Fruit fly (Drosophila melanogaster) whole organism, embryonic: ENCODE measurements around the gene slam.

Experiments used
- B-H1 ChIP-seq: fragments of 200-800 bp; sonication (Bioruptor generic); IDR thresholded peaks from 3 replicates; pipeline ENCODE4 v1.3.6; 2022; ENCODE audit warnings: missing biosample characterization, missing genetic modification characterization
- CG10431 ChIP-seq: fragments of 200-800 bp; sonication (Bioruptor generic); optimal IDR thresholded peaks from 3 replicates; lab custom pipeline; 2018; ENCODE audit warnings: missing biosample characterization, mild to moderate bottlenecking, missing genetic modification characterization
- CG10979 ChIP-seq: fragments of 200-800 bp; sonication (Bioruptor generic); optimal IDR thresholded peaks from 2 replicates; lab custom pipeline; 2018; ENCODE audit warnings: missing biosample characterization, mild to moderate bottlenecking, missing genetic modification characterization, moderate library complexity
- CG11085 ChIP-seq: fragments of 200-800 bp; sonication (Bioruptor generic); IDR thresholded peaks from 2 replicates; pipeline ENCODE4 v1.3.6; 2022; ENCODE audit warnings: missing biosample characterization, missing genetic modification characterization
- CG12744 ChIP-seq: fragments of 200-800 bp; sonication (Bioruptor generic); optimal IDR thresholded peaks from 2 replicates; lab custom pipeline; 2016; ENCODE audit warnings: missing biosample characterization, missing genetic modification characterization
- CG13894 ChIP-seq: fragments of 200-800 bp; sonication (Bioruptor generic); optimal IDR thresholded peaks from 3 replicates; lab custom pipeline; 2018; ENCODE audit warnings: missing biosample characterization, mild to moderate bottlenecking, missing genetic modification characterization, moderate library complexity
- CG14860 ChIP-seq: fragments of 200-800 bp; sonication (Bioruptor generic); IDR thresholded peaks from 3 replicates; pipeline ENCODE4 v1.3.6; 2022; ENCODE audit warnings: missing biosample characterization, missing genetic modification characterization; ENCODE audit not compliant: partially characterized antibody
- CG15479 ChIP-seq: fragments of 200-800 bp; sonication (Bioruptor generic); optimal IDR thresholded peaks from 3 replicates; lab custom pipeline; 2019; ENCODE audit warnings: missing biosample characterization, mild to moderate bottlenecking, missing genetic modification characterization, moderate library complexity
- CG16779 ChIP-seq: fragments of 200-800 bp; sonication (Bioruptor generic); IDR thresholded peaks from 2 replicates; pipeline ENCODE4 v1.3.6; 2022; ENCODE audit warnings: missing biosample characterization, missing genetic modification characterization
- CG17385 ChIP-seq: fragments of 200-800 bp; sonication (Bioruptor generic); optimal IDR thresholded peaks from 3 replicates; lab custom pipeline; 2018; ENCODE audit warnings: missing biosample characterization, mild to moderate bottlenecking, missing genetic modification characterization
- CG2129 ChIP-seq: fragments of 200-800 bp; sonication (Bioruptor generic); IDR thresholded peaks from 2 replicates; pipeline ENCODE4 v1.3.6; 2022; ENCODE audit warnings: missing biosample characterization, missing genetic modification characterization; ENCODE audit not compliant: partially characterized antibody
- CG2678 ChIP-seq: fragments of 200-800 bp; sonication (Bioruptor generic); optimal IDR thresholded peaks from 3 replicates; lab custom pipeline; 2019; ENCODE audit warnings: missing biosample characterization, mild to moderate bottlenecking, missing genetic modification characterization, moderate library complexity
- CG30431 ChIP-seq: fragments of 200-800 bp; sonication (Bioruptor generic); optimal IDR thresholded peaks from 2 replicates; lab custom pipeline; 2017; ENCODE audit warnings: missing biosample characterization, missing genetic modification characterization
- CG31388 ChIP-seq: fragments of 200-800 bp; sonication (Bioruptor generic); optimal IDR thresholded peaks from 2 replicates; lab custom pipeline; 2016; ENCODE audit warnings: missing biosample characterization, missing genetic modification characterization
- CG3281 ChIP-seq: fragments of 200-800 bp; sonication (Bioruptor generic); optimal IDR thresholded peaks from 3 replicates; lab custom pipeline; 2017; ENCODE audit warnings: missing biosample characterization, mild to moderate bottlenecking, missing genetic modification characterization
- CG3847 ChIP-seq: fragments of 200-800 bp; sonication (Bioruptor generic); IDR thresholded peaks from 2 replicates; pipeline ENCODE4 v1.3.6; 2022; ENCODE audit warnings: missing biosample characterization, missing genetic modification characterization
- CG43689 ChIP-seq: fragments of 200-800 bp; sonication (Bioruptor generic); IDR thresholded peaks from 2 replicates; pipeline ENCODE4 v1.3.6; 2022; ENCODE audit warnings: missing biosample characterization, missing genetic modification characterization
- CG6791 ChIP-seq: fragments of 200-800 bp; sonication (Bioruptor generic); IDR thresholded peaks from 3 replicates; pipeline ENCODE4 v1.3.6; 2022; ENCODE audit warnings: missing biosample characterization, missing genetic modification characterization; ENCODE audit not compliant: partially characterized antibody
- CG6854 ChIP-seq: fragments of 200-800 bp; sonication (Bioruptor generic); optimal IDR thresholded peaks from 3 replicates; lab custom pipeline; 2017; ENCODE audit warnings: missing biosample characterization, mild to moderate bottlenecking, missing genetic modification characterization
- CG7963 ChIP-seq: fragments of 200-800 bp; sonication (Bioruptor generic); IDR thresholded peaks from 3 replicates; pipeline ENCODE4 v1.3.6; 2022; ENCODE audit warnings: missing biosample characterization, missing genetic modification characterization; ENCODE audit not compliant: partially characterized antibody
- CG8388 ChIP-seq: fragments of 200-800 bp; sonication (Bioruptor generic); optimal IDR thresholded peaks from 2 replicates; lab custom pipeline; 2019; ENCODE audit warnings: missing biosample characterization, mild to moderate bottlenecking, missing genetic modification characterization, moderate library complexity
- CG8478 ChIP-seq: fragments of >200 bp; optimal IDR thresholded peaks from 2 replicates; lab custom pipeline; 2018
- CkIIα-i1 ChIP-seq: fragments of 200-800 bp; sonication (Bioruptor generic); IDR thresholded peaks from 2 replicates; pipeline ENCODE4 v1.3.6; 2022; ENCODE audit warnings: missing biosample characterization, missing genetic modification characterization
- Dad ChIP-seq: fragments of 200-800 bp; sonication (Bioruptor generic); optimal IDR thresholded peaks from 3 replicates; lab custom pipeline; 2016; ENCODE audit warnings: missing biosample characterization, missing genetic modification characterization
- Dek ChIP-seq: fragments of 200-800 bp; sonication (Bioruptor generic); optimal IDR thresholded peaks from 3 replicates; lab custom pipeline; 2019; ENCODE audit warnings: missing biosample characterization, mild to moderate bottlenecking, missing genetic modification characterization, moderate library complexity
- Dll ChIP-seq: fragments of 200-800 bp; sonication (Bioruptor generic); IDR thresholded peaks from 4 replicates; pipeline ENCODE4 v1.3.6; 2022; ENCODE audit warnings: missing biosample characterization, missing genetic modification characterization; ENCODE audit not compliant: partially characterized antibody
- E2f2 ChIP-seq: fragments of 200-800 bp; sonication (Bioruptor generic); IDR thresholded peaks from 2 replicates; pipeline ENCODE4 v1.3.6; 2022; ENCODE audit warnings: missing biosample characterization, missing genetic modification characterization
- Lhr ChIP-seq: fragments of 200-800 bp; sonication (Bioruptor generic); optimal IDR thresholded peaks from 3 replicates; lab custom pipeline; 2017; ENCODE audit warnings: mild to moderate bottlenecking, missing biosample characterization, missing genetic modification reagents, missing genetic modification characterization
- NFAT ChIP-seq: fragments of 200-800 bp; sonication (Bioruptor generic); IDR thresholded peaks from 2 replicates; pipeline ENCODE4 v1.3.6; 2022; ENCODE audit warnings: missing biosample characterization, missing genetic modification characterization
- Neu2 ChIP-seq: fragments of 200-800 bp; sonication (Bioruptor generic); optimal IDR thresholded peaks from 3 replicates; lab custom pipeline; 2016; ENCODE audit warnings: missing biosample characterization, missing genetic modification characterization, borderline replicate concordance
- Oaz ChIP-seq: fragments of 200-800 bp; sonication (Bioruptor generic); IDR thresholded peaks from 2 replicates; pipeline ENCODE4 v1.3.6; 2022; ENCODE audit warnings: missing biosample characterization, missing genetic modification characterization
- Rx ChIP-seq: fragments of 200-800 bp; sonication (Bioruptor generic); IDR thresholded peaks from 2 replicates; pipeline ENCODE4 v1.3.6; 2022; ENCODE audit warnings: missing biosample characterization, missing genetic modification characterization
- Sry-δ ChIP-seq: fragments of 200-800 bp; sonication (Bioruptor generic); optimal IDR thresholded peaks from 2 replicates; lab custom pipeline; 2016; ENCODE audit warnings: missing biosample characterization, missing genetic modification characterization
- ab ChIP-seq: fragments of 200-800 bp; sonication (Bioruptor generic); optimal IDR thresholded peaks from 2 replicates; lab custom pipeline; 2016; ENCODE audit warnings: missing biosample characterization, missing genetic modification characterization
- bsh ChIP-seq, 2 experiments: fragments of 200-800 bp; sonication (Bioruptor generic); optimal IDR thresholded peaks; 2 replicates each; lab custom pipeline; 2017 to 2018; ENCODE audit warnings: mild to moderate bottlenecking in 2 of 2, missing biosample characterization in 2 of 2, missing genetic modification characterization in 2 of 2, moderate library complexity in 1 of 2
- fu2 ChIP-seq: fragments of 200-800 bp; sonication (Bioruptor generic); optimal IDR thresholded peaks from 2 replicates; lab custom pipeline; 2016; ENCODE audit warnings: missing biosample characterization, missing genetic modification characterization
- gcm ChIP-seq: fragments of 200-800 bp; sonication (Bioruptor generic); optimal IDR thresholded peaks from 2 replicates; lab custom pipeline; 2019; ENCODE audit warnings: missing biosample characterization, mild to moderate bottlenecking, missing genetic modification characterization, moderate library complexity
- gsb-n ChIP-seq: fragments of 200-800 bp; sonication (Bioruptor generic); optimal IDR thresholded peaks from 3 replicates; lab custom pipeline; 2018; ENCODE audit warnings: missing biosample characterization, mild to moderate bottlenecking, missing genetic modification characterization
- hb ChIP-seq: fragments of 200-800 bp; sonication (Bioruptor generic); IDR thresholded peaks from 3 replicates; pipeline ENCODE4 v1.3.6; 2022; ENCODE audit warnings: missing biosample characterization, missing genetic modification characterization; ENCODE audit not compliant: partially characterized antibody
- jing ChIP-seq: fragments of 200-800 bp; sonication (Bioruptor generic); optimal IDR thresholded peaks from 2 replicates; lab custom pipeline; 2018; ENCODE audit warnings: missing biosample characterization, mild to moderate bottlenecking, missing genetic modification characterization
- lola ChIP-seq, 3 experiments: fragments of >200 bp in 2 of 3; fragments of 200-800 bp in 1 of 3; sonication (Bioruptor generic) in 1 of 3; optimal IDR thresholded peaks; 2 replicates each; lab custom pipeline; 2017 to 2019; ENCODE audit warnings: missing biosample characterization in 3 of 3, missing genetic modification characterization in 3 of 3, mild to moderate bottlenecking in 1 of 3, moderate library complexity in 1 of 3
- luna ChIP-seq: fragments of 200-800 bp; sonication (Bioruptor generic); optimal IDR thresholded peaks from 2 replicates; lab custom pipeline; 2016; ENCODE audit warnings: missing biosample characterization, missing genetic modification characterization
- mirr ChIP-seq: fragments of 200-800 bp; sonication (Bioruptor generic); optimal IDR thresholded peaks from 3 replicates; lab custom pipeline; 2018; ENCODE audit warnings: missing biosample characterization, mild to moderate bottlenecking, missing genetic modification characterization
- nmo ChIP-seq: fragments of 200-800 bp; sonication (Bioruptor generic); optimal IDR thresholded peaks from 2 replicates; lab custom pipeline; 2018; ENCODE audit warnings: missing biosample characterization, mild to moderate bottlenecking, missing genetic modification characterization, moderate library complexity
- vfl ChIP-seq: fragments of 200-800 bp; sonication (Bioruptor generic); optimal IDR thresholded peaks from 2 replicates; lab custom pipeline; 2016; ENCODE audit warnings: missing biosample characterization, missing genetic modification characterization
- vvl ChIP-seq: fragments of 200-800 bp; sonication (Bioruptor generic); IDR thresholded peaks from 2 replicates; pipeline ENCODE4 v1.3.6; 2022; ENCODE audit warnings: missing biosample characterization, missing genetic modification characterization
- zen2 ChIP-seq: fragments of 200-800 bp; sonication (Bioruptor generic); IDR thresholded peaks from 3 replicates; pipeline ENCODE4 v1.3.6; 2022; ENCODE audit warnings: missing biosample characterization, missing genetic modification characterization; ENCODE audit not compliant: partially characterized antibody
- zfh1 ChIP-seq: fragments of 200-800 bp; sonication (Bioruptor generic); IDR thresholded peaks from 3 replicates; pipeline ENCODE4 v1.3.6; 2022; ENCODE audit warnings: missing biosample characterization, missing genetic modification characterization

Gene slam

dm6 chr2L:6323536-6324385 is 48.4 kb upstream of the slam start, which contains the start of gene PDZ-GEF (continued):
- TF ChIP-seq bsh (GFP tag; optimal IDR thresholded peaks at IDR 0.05; lab: Kevin White, UChicago) (peak in 1 of 2 experiments; percentile 47), CG13894 (tag; lab: Kevin White, UChicago) (no peak), vfl (GFP tag; lab: Kevin White, UChicago) (no peak), CG31388 (GFP tag; lab: Kevin White, UChicago) (peak; percentile 26), Lhr (peak; percentile 96), CG15479 (GFP tag; lab: Kevin White, UChicago) (peak; percentile 87), CG2678 (tag; lab: Kevin White, UChicago) (no peak), CG16779 (GFP tag; lab: Robert Waterston, UW) (no peak), CG10431 (no peak), Dll (GFP tag; lab: Robert Waterston, UW) (peak; percentile 61; the same call in 1 of the 4 replicates), luna (no peak), NFAT (GFP tag; lab: Robert Waterston, UW) (peak; percentile 44; the same call in 1 of the 2 replicates), Dek (tag; lab: Kevin White, UChicago) (peak; percentile 47), Dad (GFP tag; lab: Kevin White, UChicago) (no peak), CG12744 (GFP tag; lab: Kevin White, UChicago) (no peak), CG2129 (GFP tag; lab: Robert Waterston, UW) (no peak), CG11085 (no peak), CkIIα-i1 (GFP tag; lab: Robert Waterston, UW) (no peak), lola (GFP tag; optimal IDR thresholded peaks at IDR 0.05; lab: Kevin White, UChicago) (peak in 1 of 3 experiments; percentile 89), mirr (GFP tag; lab: Kevin White, UChicago) (no peak), CG43689 (no peak), CG6854 (GFP tag; lab: Kevin White, UChicago) (peak; percentile 7), fu2 (GFP tag; lab: Kevin White, UChicago) (no peak), gcm (GFP tag; lab: Kevin White, UChicago) (peak; percentile 1), CG14860 (GFP tag; lab: Robert Waterston, UW) (no peak), B-H1 (GFP tag; lab: Robert Waterston, UW) (no peak), jing (GFP tag; lab: Kevin White, UChicago) (no peak), Neu2 (GFP tag; lab: Kevin White, UChicago) (no peak), zen2 (GFP tag; lab: Robert Waterston, UW) (no peak), hb (GFP tag; lab: Robert Waterston, UW) (no peak), Oaz (no peak), E2f2 (GFP tag; lab: Robert Waterston, UW) (peak; percentile 67), CG10979 (tag; lab: Kevin White, UChicago) (peak; percentile 79), CG3281 (GFP tag; lab: Kevin White, UChicago) (no peak), vvl (GFP tag; lab: Robert Waterston, UW) (peak; percentile 82), zfh1 (GFP tag; lab: Robert Waterston, UW) (peak; percentile 73), CG8388 (peak; percentile 20), Sry-δ (peak; percentile 59), gsb-n (tag; lab: Kevin White, UChicago) (no peak), CG8478 (lab: Kevin White, UChicago) (peak; percentile 97), CG30431 (no peak), CG6791 (GFP tag; lab: Robert Waterston, UW) (peak; percentile 62; the same call in 1 of the 3 replicates), nmo (peak; percentile 74), CG3847 (GFP tag; lab: Robert Waterston, UW) (peak; percentile 59), CG7963 (GFP tag; lab: Robert Waterston, UW) (no peak), CG17385 (no peak), ab (no peak), Rx (GFP tag; lab: Robert Waterston, UW) (no peak)
